Fruit fly (Drosophila melanogaster): ENCODE results near the gene CG42507.

CG42507 gene

dm6 chr3L:14759097-14759795, 1.5 kb upstream of the CG42507 start (continued):
- TF ChIP-seq CG8089 (GFP tag; optimal IDR thresholded peaks at IDR 0.05) (peak; percentile 98), CG11504 (tag; optimal IDR thresholded peaks at IDR 0.05) (peak; percentile 99), CG6813 (GFP tag; optimal IDR thresholded peaks at IDR 0.05) (peak; percentile 100), CG11560 (tag; IDR thresholded peaks at IDR 0.05) (peak; percentile 95), nom (GFP tag; optimal IDR thresholded peaks at IDR 0.05) (peak; percentile 99), Jarid2 (GFP tag; optimal IDR thresholded peaks at IDR 0.05) (peak; percentile 98), CG10431 (GFP tag; optimal IDR thresholded peaks at IDR 0.05) (peak; percentile 99), wor (GFP tag; IDR thresholded peaks at IDR 0.05) (peak; percentile 100), CG12744 (GFP tag; optimal IDR thresholded peaks at IDR 0.05) (peak; percentile 99), Fer3 (tag; optimal IDR thresholded peaks at IDR 0.05) (peak; percentile 100), CoRest (tag; optimal IDR thresholded peaks at IDR 0.05) (peak; percentile 100), hth (optimal IDR thresholded peaks at IDR 0.05) (no peak), CG10321 (GFP tag; IDR thresholded peaks at IDR 0.05) (peak; percentile 89), Hsf (GFP tag; optimal IDR thresholded peaks at IDR 0.05) (peak; percentile 100), CG3065 (GFP tag; optimal IDR thresholded peaks at IDR 0.05) (peak; percentile 99), bbx (GFP tag; IDR thresholded peaks at IDR 0.05; ENCODE audit: partially characterized antibody) (peak; percentile 25; the same call in 1 of the 2 replicates), E2f2 (GFP tag; IDR thresholded peaks at IDR 0.05) (peak; percentile 95), CG7786 (GFP tag; optimal IDR thresholded peaks at IDR 0.05) (peak; percentile 99), Awh (GFP tag; IDR thresholded peaks at IDR 0.05) (peak; percentile 99), ERR (GFP tag; optimal IDR thresholded peaks at IDR 0.05) (peak; percentile 98), CG32772 (GFP tag; IDR thresholded peaks at IDR 0.05) (peak; percentile 99), Sry-δ (GFP tag; optimal IDR thresholded peaks at IDR 0.05) (peak; percentile 82), nau (GFP tag; optimal IDR thresholded peaks at IDR 0.05) (peak; percentile 100), Trl (optimal IDR thresholded peaks at IDR 0.05) (peak; percentile 74 to 95), Trl (GFP tag; optimal IDR thresholded peaks at IDR 0.05) (peak; percentile 99), grn (GFP tag; optimal IDR thresholded peaks at IDR 0.05) (peak; percentile 96), CG2120 (GFP tag; optimal IDR thresholded peaks at IDR 0.05) (peak; percentile 100), otp (GFP tag; IDR thresholded peaks at IDR 0.05) (peak; percentile 99), jigr1 (GFP tag; IDR thresholded peaks at IDR 0.05) (peak; percentile 99), repo (GFP tag; optimal IDR thresholded peaks at IDR 0.05) (peak; percentile 98), HHEX (GFP tag; optimal IDR thresholded peaks at IDR 0.05) (peak; percentile 100), CG14014 (GFP tag; IDR thresholded peaks at IDR 0.05) (peak; percentile 100), CG12104 (GFP tag; optimal IDR thresholded peaks at IDR 0.05) (peak; percentile 100), pb (GFP tag; optimal IDR thresholded peaks at IDR 0.05) (peak; percentile 98), zf30C (GFP tag; optimal IDR thresholded peaks at IDR 0.05) (peak; percentile 69), Atf3 (GFP tag; optimal IDR thresholded peaks at IDR 0.05) (peak; percentile 99), CG5953 (GFP tag; IDR thresholded peaks at IDR 0.05) (peak; percentile 98), tio (GFP tag; optimal IDR thresholded peaks at IDR 0.05) (peak; percentile 100), z (GFP tag; IDR thresholded peaks at IDR 0.05) (peak; percentile 94), CG10654 (GFP tag; optimal IDR thresholded peaks at IDR 0.05) (peak; percentile 99), prd (optimal IDR thresholded peaks at IDR 0.05) (no peak), prd (GFP tag; IDR thresholded peaks at IDR 0.05) (peak; percentile 100), cas (GFP tag; IDR thresholded peaks at IDR 0.05) (peak; percentile 99), Dbx (GFP tag; IDR thresholded peaks at IDR 0.05) (peak; percentile 100), gem (tag; optimal IDR thresholded peaks at IDR 0.05) (peak; percentile 100), CG17829 (tag; optimal IDR thresholded peaks at IDR 0.05) (peak; percentile 100), ash1 (GFP tag; optimal IDR thresholded peaks at IDR 0.05) (peak; percentile 95), CG2678 (tag; optimal IDR thresholded peaks at IDR 0.05) (peak; percentile 100), CG2712 (tag; optimal IDR thresholded peaks at IDR 0.05) (peak; percentile 100), CG9609 (GFP tag; optimal IDR thresholded peaks at IDR 0.05) (peak; percentile 99), CG8924 (tag; optimal IDR thresholded peaks at IDR 0.05) (peak; percentile 100)
